Worm (Caenorhabditis elegans) whole organism, young adult: ENCODE results near the gene irg-7.

Experiments used
- B0261.1 ChIP-seq: sonication (generic microtip); optimal IDR thresholded peaks from 2 replicates; lab custom pipeline; 2016; ENCODE audit warnings: mild to moderate bottlenecking, missing genetic modification characterization, moderate library complexity, missing compliant biosample characterization
- F10E7.11 ChIP-seq: sonication (generic microtip); optimal IDR thresholded peaks from 2 replicates; lab custom pipeline; 2017; ENCODE audit warnings: mild to moderate bottlenecking, missing genetic modification characterization, moderate library complexity, missing compliant biosample characterization
- F23B12.7 ChIP-seq: sonication (generic microtip); optimal IDR thresholded peaks from 2 replicates; lab custom pipeline; 2017; ENCODE audit warnings: missing genetic modification characterization, mild to moderate bottlenecking, missing compliant biosample characterization, antibody characterized with exemption, moderate library complexity; ENCODE audit not compliant: insufficient read depth
- F37B4.10 ChIP-seq: fragments of 200-800 bp; sonication (Bioruptor generic); IDR thresholded peaks from 2 replicates; pipeline ENCODE4 v1.3.6; 2022; ENCODE audit warnings: missing genetic modification characterization, missing compliant biosample characterization
- F49E8.2 ChIP-seq: sonication (generic microtip); optimal IDR thresholded peaks from 3 replicates; lab custom pipeline; 2017; ENCODE audit warnings: missing genetic modification characterization, mild to moderate bottlenecking, missing compliant biosample characterization, antibody characterized with exemption, moderate library complexity; ENCODE audit not compliant: insufficient read depth
- Y67H2A.10 ChIP-seq: fragments of 200-800 bp; sonication (Bioruptor generic); conservative IDR thresholded peaks from 2 replicates; pipeline ENCODE4 v1.3.6; 2022; ENCODE audit warnings: missing genetic modification reagents, missing genetic modification characterization, missing compliant biosample characterization
- Y79H2A.3 ChIP-seq: fragments of 200-800 bp; sonication (Bioruptor generic); conservative IDR thresholded peaks from 2 replicates; pipeline ENCODE4 v1.3.6; 2022; ENCODE audit warnings: missing genetic modification reagents, missing genetic modification characterization, missing compliant biosample characterization
- Y95B8A.8 ChIP-seq: fragments of 200-800 bp; sonication (Bioruptor generic); IDR thresholded peaks from 2 replicates; pipeline ENCODE4 v1.3.6; 2022; ENCODE audit warnings: missing genetic modification reagents, missing genetic modification characterization, missing compliant biosample characterization
- ama-1 ChIP-seq, 3 experiments: fragments of 150-350 bp in 1 of 3; sonication (generic microtip) in 2 of 3; optimal IDR thresholded peaks; 2 replicates each; lab custom pipeline; 2014 to 2018; ENCODE audit warnings: missing biosample characterization in 2 of 3, missing genetic modification characterization in 2 of 3, missing genetic modification reagents in 2 of 3
- aptf-3 ChIP-seq: fragments of 200-800 bp; sonication (Bioruptor generic); IDR thresholded peaks from 2 replicates; pipeline ENCODE4 v1.3.6; 2022; ENCODE audit warnings: missing genetic modification characterization, missing compliant biosample characterization
- bed-1 ChIP-seq: fragments of 200-800 bp; sonication (Bioruptor generic); IDR thresholded peaks from 2 replicates; pipeline ENCODE4 v1.3.6; 2022; ENCODE audit warnings: missing genetic modification reagents, missing genetic modification characterization, missing compliant biosample characterization
- cebp-1 ChIP-seq, 2 experiments: fragments of 200-800 bp in 1 of 2; sonication (Bioruptor generic) in 1 of 2; sonication (generic microtip) in 1 of 2; IDR thresholded peaks in 1 of 2; optimal IDR thresholded peaks in 1 of 2; 2 replicates each; pipeline versions ENCODE4 v1.3.6 to Lab custom; 2017 to 2022; ENCODE audit warnings: missing compliant biosample characterization in 2 of 2, missing genetic modification characterization in 2 of 2, mild to moderate bottlenecking in 1 of 2, missing genetic modification reagents in 1 of 2, moderate library complexity in 1 of 2
- cebp-2 ChIP-seq: fragments of 200-800 bp; sonication (Bioruptor generic); IDR thresholded peaks from 2 replicates; pipeline ENCODE4 v1.3.6; 2022; ENCODE audit warnings: missing genetic modification characterization, missing compliant biosample characterization
- ceh-79 ChIP-seq: sonication (generic microtip); optimal IDR thresholded peaks from 2 replicates; lab custom pipeline; 2017; ENCODE audit warnings: mild to moderate bottlenecking, missing genetic modification characterization, missing compliant biosample characterization
- efl-1 ChIP-seq: fragments of 150-350 bp; optimal IDR thresholded peaks from 2 replicates; lab custom pipeline; 2014; ENCODE audit warnings: missing biosample characterization, missing genetic modification reagents, missing genetic modification characterization
- gei-17 ChIP-seq: fragments of 200-800 bp; sonication (Bioruptor generic); optimal IDR thresholded peaks from 2 replicates; lab custom pipeline; 2018; ENCODE audit warnings: mild to moderate bottlenecking, missing genetic modification characterization, missing compliant biosample characterization
- hsf-1 ChIP-seq: fragments of 200-800 bp; sonication (Bioruptor generic); IDR thresholded peaks from 2 replicates; pipeline ENCODE4 v1.3.6; 2022; ENCODE audit warnings: missing genetic modification reagents, missing genetic modification characterization, missing compliant biosample characterization
- lir-1 ChIP-seq: fragments of 200-800 bp; sonication (Bioruptor generic); conservative IDR thresholded peaks from 2 replicates; pipeline ENCODE4 v1.3.6; 2022; ENCODE audit warnings: missing genetic modification reagents, missing genetic modification characterization, missing compliant biosample characterization
- lsy-27 ChIP-seq: sonication (generic microtip); optimal IDR thresholded peaks from 2 replicates; lab custom pipeline; 2017; ENCODE audit warnings: missing genetic modification characterization, mild to moderate bottlenecking, missing compliant biosample characterization, antibody characterized with exemption, missing genotype, borderline replicate concordance; ENCODE audit not compliant: insufficient read depth
- mes-4 ChIP-seq: sonication (generic microtip); optimal IDR thresholded peaks from 2 replicates; lab custom pipeline; 2016; ENCODE audit warnings: missing genotype, missing genetic modification characterization, missing compliant biosample characterization
- nhr-27 ChIP-seq: fragments of 200-800 bp; sonication (Bioruptor generic); optimal IDR thresholded peaks from 2 replicates; lab custom pipeline; 2018; ENCODE audit warnings: mild to moderate bottlenecking, missing genetic modification characterization, moderate library complexity, missing compliant biosample characterization
- rcor-1 ChIP-seq: fragments of 200-800 bp; sonication (Bioruptor generic); IDR thresholded peaks from 2 replicates; pipeline ENCODE4 v1.3.6; 2022; ENCODE audit warnings: missing genetic modification reagents, missing genetic modification characterization, missing compliant biosample characterization
- rec-8 ChIP-seq, 2 experiments: sonication (generic microtip); optimal IDR thresholded peaks; 2 replicates each; lab custom pipeline; 2016; ENCODE audit warnings: mild to moderate bottlenecking in 2 of 2, missing genetic modification characterization in 2 of 2, missing genetic modification reagents in 2 of 2, missing genotype in 2 of 2, missing biosample characterization in 1 of 2, missing compliant biosample characterization in 1 of 2, moderate library complexity in 1 of 2
- somi-1 ChIP-seq: fragments of 200-800 bp; sonication (Bioruptor generic); optimal IDR thresholded peaks from 2 replicates; lab custom pipeline; 2018; ENCODE audit warnings: mild to moderate bottlenecking, missing genetic modification characterization, missing compliant biosample characterization
- tbp1 ChIP-seq: fragments of 200-800 bp; sonication (Bioruptor generic); optimal IDR thresholded peaks from 2 replicates; lab custom pipeline; 2018; ENCODE audit warnings: mild to moderate bottlenecking, missing genetic modification characterization, missing compliant biosample characterization
- unc-130 ChIP-seq: sonication (generic microtip); optimal IDR thresholded peaks from 2 replicates; lab custom pipeline; 2016; ENCODE audit warnings: missing genetic modification reagents, missing genetic modification characterization, missing compliant biosample characterization
- unc-62 ChIP-seq: fragments of 150-350 bp; optimal IDR thresholded peaks from 2 replicates; lab custom pipeline; 2014; ENCODE audit warnings: missing biosample characterization, missing genetic modification reagents, missing genetic modification characterization
- xnd-1 ChIP-seq: sonication (generic microtip); optimal IDR thresholded peaks from 2 replicates; lab custom pipeline; 2016; ENCODE audit warnings: missing genotype, missing genetic modification reagents, missing genetic modification characterization, missing compliant biosample characterization
- ztf-22 ChIP-seq: fragments of 200-800 bp; sonication (Bioruptor generic); optimal IDR thresholded peaks from 2 replicates; lab custom pipeline; 2018; ENCODE audit warnings: mild to moderate bottlenecking, missing genetic modification characterization, moderate library complexity, missing compliant biosample characterization
- ztf-26 ChIP-seq: sonication (generic microtip); optimal IDR thresholded peaks from 2 replicates; lab custom pipeline; 2017; ENCODE audit warnings: missing genetic modification characterization, missing compliant biosample characterization
- ztf-28 ChIP-seq: fragments of 200-800 bp; sonication (Bioruptor generic); IDR thresholded peaks from 2 replicates; pipeline ENCODE4 v1.3.6; 2022; ENCODE audit warnings: missing genetic modification reagents, missing genetic modification characterization, missing compliant biosample characterization

The irg-7 gene

DNA sequence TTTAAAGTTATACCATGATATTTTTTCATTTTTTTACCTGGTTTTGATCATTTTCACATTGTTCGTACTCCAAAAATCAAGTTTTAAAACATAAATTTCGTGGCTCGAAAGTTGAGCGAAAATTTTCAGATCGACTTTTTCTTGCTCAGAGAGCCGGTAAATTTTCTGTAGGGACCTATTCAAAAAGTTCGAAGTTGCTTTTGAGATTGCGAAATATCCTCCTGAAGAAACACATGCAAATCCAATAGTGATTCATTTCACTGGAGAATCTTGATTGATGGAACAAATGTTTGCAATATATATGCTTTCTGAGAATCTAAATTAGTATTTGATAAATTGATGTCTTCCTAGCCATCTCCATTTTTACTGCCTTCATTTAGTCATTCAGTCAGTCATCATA lies 26.7 kb downstream of the irg-7 start:
- TF ChIP-seq lir-1 (GFP tag; lab: Robert Waterston, UW): no peak
- TF ChIP-seq cebp-1 (GFP tag; IDR thresholded peaks at IDR 0.05; lab: Robert Waterston, UW): no peak
- TF ChIP-seq cebp-1 (tag; optimal IDR thresholded peaks at IDR 0.05; lab: Kevin White, UChicago): peak; percentile 80
- TF ChIP-seq F23B12.7: no peak
- TF ChIP-seq gei-17: no peak

DNA sequence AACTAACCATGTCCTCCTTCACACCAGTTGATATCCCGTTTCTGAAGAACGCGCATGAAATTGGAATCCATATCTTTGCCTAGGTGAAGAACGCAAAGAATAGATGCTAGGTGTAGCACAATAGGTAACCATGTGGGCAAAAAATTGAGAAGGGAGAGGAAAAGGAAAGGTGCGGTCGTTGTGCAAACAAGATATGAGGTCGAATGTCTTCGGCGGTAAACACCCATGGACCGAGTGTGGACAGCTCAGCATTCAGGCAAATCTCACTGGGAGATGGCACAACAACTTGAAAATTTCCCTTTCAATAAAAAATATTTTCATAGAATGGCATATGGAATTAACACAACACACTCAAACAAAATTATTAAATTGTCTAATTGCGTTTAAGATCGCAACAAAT lies 33.9 kb downstream of the irg-7 start, which contains the start of gene F28B4.4:
Gene F28B4.4 (minus strand): TSS at position 101 of the 400 bp plus-strand sequence.
- TF ChIP-seq nhr-27 (tag; lab: Kevin White, UChicago): no peak
- TF ChIP-seq F49E8.2 (tag; lab: Kevin White, UChicago): no peak
- no peak for TF ChIP-seq rcor-1 (GFP tag; lab: Robert Waterston, UW)
- no peak for TF ChIP-seq Y95B8A.8 (GFP tag; lab: Robert Waterston, UW)
- TF ChIP-seq F23B12.7: no peak
- TF ChIP-seq rec-8 (tag; optimal IDR thresholded peaks at IDR 0.05; lab: Kevin White, UChicago): no peak
- no peak for TF ChIP-seq F37B4.10
- no peak for TF ChIP-seq hsf-1 (GFP tag; lab: Robert Waterston, UW)
- TF ChIP-seq efl-1 (GFP tag; lab: Kevin White, UChicago): no peak

DNA sequence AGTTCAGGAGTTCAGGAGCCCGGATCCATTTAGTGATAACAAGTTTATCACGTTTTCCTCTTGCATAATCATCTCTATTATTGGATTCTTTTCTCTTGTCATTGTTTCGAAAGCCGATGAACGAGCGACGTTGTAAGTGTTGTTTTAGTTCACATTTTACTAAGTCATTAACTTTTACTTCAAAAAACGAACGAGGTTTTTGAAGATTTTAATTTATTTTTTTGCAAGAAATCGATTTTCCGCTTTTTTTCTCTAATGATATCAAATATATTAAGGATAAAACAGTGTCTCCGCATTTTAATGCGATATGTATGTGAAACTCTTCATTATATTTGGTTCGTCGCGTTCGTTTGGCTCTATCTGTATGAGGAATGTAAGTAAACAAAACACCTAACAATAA lies 38.7 kb downstream of the irg-7 start, which contains the start of gene F28B4.1:
Gene F28B4.1 (plus strand): TSS at position 301 of the 400 bp plus-strand sequence.
- TF ChIP-seq B0261.1: no peak
- TF ChIP-seq ztf-22 (GFP tag; lab: Kevin White, UChicago): no peak
- no peak for TF ChIP-seq F10E7.11 (tag; lab: Kevin White, UChicago)
- TF ChIP-seq efl-1 (GFP tag; lab: Kevin White, UChicago): no peak
- TF ChIP-seq Y79H2A.3 (GFP tag; lab: Robert Waterston, UW): no peak
- no peak for TF ChIP-seq lsy-27
- no peak for TF ChIP-seq cebp-1 (GFP tag; IDR thresholded peaks at IDR 0.05; lab: Robert Waterston, UW)
- no peak for TF ChIP-seq cebp-1 (tag; optimal IDR thresholded peaks at IDR 0.05; lab: Kevin White, UChicago)
- no peak for TF ChIP-seq cebp-2
- TF ChIP-seq unc-130 (GFP tag; lab: Kevin White, UChicago): no peak
- TF ChIP-seq unc-62 (GFP tag; lab: Kevin White, UChicago): no peak
- TF ChIP-seq ama-1 (optimal IDR thresholded peaks at IDR 0.05; lab: Kevin White, UChicago): no peak
- no peak for TF ChIP-seq ama-1 (GFP tag; optimal IDR thresholded peaks at IDR 0.05; lab: Kevin White, UChicago)
- TF ChIP-seq ztf-28 (GFP tag; lab: Robert Waterston, UW): no peak

DNA sequence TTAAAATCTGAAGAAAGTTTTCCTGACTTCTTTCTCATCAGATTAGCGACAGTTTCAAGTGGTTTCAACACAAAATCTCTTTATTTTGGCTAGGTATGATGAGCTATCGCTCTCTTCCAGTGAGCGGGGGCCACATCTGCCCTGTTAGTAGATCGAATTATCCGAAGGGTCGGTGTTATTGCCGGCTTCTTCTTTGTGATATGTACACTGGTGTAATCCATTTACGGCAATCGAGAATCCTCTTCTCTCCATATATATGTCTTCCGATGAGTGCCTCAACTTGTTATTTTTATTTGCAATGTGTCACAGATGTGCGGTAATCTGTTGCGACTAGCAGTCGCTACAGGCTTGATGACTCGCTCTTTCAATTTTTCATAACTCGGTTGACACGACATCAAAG lies 41.1 kb downstream of the irg-7 start:
- no peak for TF ChIP-seq bed-1 (GFP tag; lab: Robert Waterston, UW)
- TF ChIP-seq ztf-26 (tag; lab: Kevin White, UChicago): no peak
- TF ChIP-seq somi-1: no peak
- TF ChIP-seq lir-1 (GFP tag; lab: Robert Waterston, UW): no peak
- no peak for TF ChIP-seq xnd-1 (tag; lab: Kevin White, UChicago)
- TF ChIP-seq mes-4 (tag; lab: Kevin White, UChicago): no peak
- TF ChIP-seq ceh-79 (tag; lab: Kevin White, UChicago): no peak
- TF ChIP-seq Y79H2A.3 (GFP tag; lab: Robert Waterston, UW): no peak
- no peak for TF ChIP-seq Y67H2A.10
- TF ChIP-seq cebp-1 (GFP tag; IDR thresholded peaks at IDR 0.05; lab: Robert Waterston, UW): no peak
- TF ChIP-seq cebp-1 (tag; optimal IDR thresholded peaks at IDR 0.05; lab: Kevin White, UChicago): no peak
- no peak for TF ChIP-seq tbp1 (GFP tag; lab: Kevin White, UChicago)
- no peak for TF ChIP-seq aptf-3 (GFP tag; lab: Robert Waterston, UW)
